Fruit fly (Drosophila melanogaster) whole organism, embryonic: ENCODE data around the gene CCKLR-17D1.

Source experiments
- Antp ChIP-seq: fragments of 200-800 bp; sonication (Bioruptor generic); optimal IDR thresholded peaks from 3 replicates; lab custom pipeline; 2016; ENCODE audit warnings: missing biosample characterization, missing genetic modification characterization
- Bgb ChIP-seq: fragments of 200-800 bp; sonication (Bioruptor generic); IDR thresholded peaks from 2 replicates; pipeline ENCODE4 v1.3.6; 2022; ENCODE audit warnings: missing biosample characterization, missing genetic modification characterization; ENCODE audit not compliant: partially characterized antibody
- Bteb2 ChIP-seq: fragments of 200-800 bp; sonication (Bioruptor generic); optimal IDR thresholded peaks from 2 replicates; lab custom pipeline; 2016; ENCODE audit warnings: missing biosample characterization, missing genetic modification characterization
- CG11560 ChIP-seq: fragments of 200-800 bp; sonication (Bioruptor generic); IDR thresholded peaks from 3 replicates; pipeline ENCODE4 v1.3.6; 2022; ENCODE audit warnings: missing biosample characterization, missing genetic modification characterization
- CG12071 ChIP-seq: fragments of 200-800 bp; sonication (Bioruptor generic); optimal IDR thresholded peaks from 3 replicates; lab custom pipeline; 2018; ENCODE audit warnings: missing biosample characterization, mild to moderate bottlenecking, missing genetic modification characterization
- CG13424 ChIP-seq: fragments of 200-800 bp; sonication (Bioruptor generic); optimal IDR thresholded peaks from 2 replicates; lab custom pipeline; 2019; ENCODE audit warnings: missing biosample characterization, mild to moderate bottlenecking, missing genetic modification characterization, moderate library complexity
- CG14441 ChIP-seq: fragments of 200-800 bp; sonication (Bioruptor generic); IDR thresholded peaks from 2 replicates; pipeline ENCODE4 v1.3.6; 2022; ENCODE audit warnings: missing biosample characterization, missing genetic modification characterization
- CG1602 ChIP-seq: fragments of 200-800 bp; sonication (Bioruptor generic); optimal IDR thresholded peaks from 3 replicates; lab custom pipeline; 2016; ENCODE audit warnings: missing biosample characterization, missing genetic modification characterization
- CG17186 ChIP-seq: fragments of 200-800 bp; sonication (Bioruptor generic); optimal IDR thresholded peaks from 3 replicates; lab custom pipeline; 2017; ENCODE audit warnings: missing biosample characterization, missing genetic modification reagents, missing genetic modification characterization
- CG17568 ChIP-seq: fragments of 200-800 bp; sonication (Bioruptor generic); optimal IDR thresholded peaks from 2 replicates; lab custom pipeline; 2018; ENCODE audit warnings: missing biosample characterization, mild to moderate bottlenecking, missing genetic modification characterization, moderate library complexity
- CG2116 ChIP-seq: fragments of 200-800 bp; sonication (Bioruptor generic); optimal IDR thresholded peaks from 3 replicates; lab custom pipeline; 2018; ENCODE audit warnings: missing biosample characterization, mild to moderate bottlenecking, missing genetic modification characterization
- CG33557 ChIP-seq: fragments of 200-800 bp; sonication (Bioruptor generic); optimal IDR thresholded peaks from 2 replicates; lab custom pipeline; 2019; ENCODE audit warnings: missing biosample characterization, mild to moderate bottlenecking, missing genetic modification characterization, moderate library complexity
- CG4617 ChIP-seq: fragments of 200-800 bp; sonication (Bioruptor generic); optimal IDR thresholded peaks from 3 replicates; lab custom pipeline; 2016; ENCODE audit warnings: missing biosample characterization, missing genetic modification characterization, borderline replicate concordance
- CG4707 ChIP-seq: fragments of 200-800 bp; sonication (Bioruptor generic); optimal IDR thresholded peaks from 2 replicates; lab custom pipeline; 2018; ENCODE audit warnings: missing biosample characterization, mild to moderate bottlenecking, missing genetic modification characterization, moderate library complexity
- CG8281 ChIP-seq: fragments of 200-800 bp; sonication (Bioruptor generic); optimal IDR thresholded peaks from 2 replicates; lab custom pipeline; 2018; ENCODE audit warnings: missing biosample characterization, mild to moderate bottlenecking, missing genetic modification characterization, moderate library complexity
- CG9437 ChIP-seq: fragments of 200-800 bp; sonication (Bioruptor generic); optimal IDR thresholded peaks from 2 replicates; lab custom pipeline; 2018; ENCODE audit warnings: missing biosample characterization, mild to moderate bottlenecking, missing genetic modification characterization
- CG9609 ChIP-seq: fragments of 200-800 bp; sonication (Bioruptor generic); optimal IDR thresholded peaks from 3 replicates; lab custom pipeline; 2016; ENCODE audit warnings: missing biosample characterization, missing genetic modification characterization
- D ChIP-seq, 2 experiments: fragments of 200-800 bp in 1 of 2; fragments of >200 bp in 1 of 2; sonication (Bioruptor generic) in 1 of 2; optimal IDR thresholded peaks; 2 replicates in 1 of 2; 3 replicates in 1 of 2; lab custom pipeline; 2017; ENCODE audit warnings: mild to moderate bottlenecking in 1 of 2, missing biosample characterization in 1 of 2, missing genetic modification characterization in 1 of 2, missing genetic modification reagents in 1 of 2
- Dek ChIP-seq: fragments of 200-800 bp; sonication (Bioruptor generic); optimal IDR thresholded peaks from 3 replicates; lab custom pipeline; 2019; ENCODE audit warnings: missing biosample characterization, mild to moderate bottlenecking, missing genetic modification characterization, moderate library complexity
- Dfd ChIP-seq, 2 experiments: fragments of >200 bp; optimal IDR thresholded peaks; 2 replicates each; lab custom pipeline; 2017; ENCODE audit warnings: missing biosample characterization in 2 of 2, missing genetic modification characterization in 2 of 2
- Hand ChIP-seq: fragments of 200-800 bp; sonication (Bioruptor generic); optimal IDR thresholded peaks from 2 replicates; lab custom pipeline; 2017; ENCODE audit warnings: mild to moderate bottlenecking, missing biosample characterization, missing genetic modification reagents, missing genetic modification characterization
- Hey ChIP-seq: fragments of 200-800 bp; sonication (Bioruptor generic); optimal IDR thresholded peaks from 3 replicates; lab custom pipeline; 2018; ENCODE audit warnings: missing biosample characterization, mild to moderate bottlenecking, missing genetic modification characterization
- Hmr ChIP-seq: fragments of 200-800 bp; sonication (Bioruptor generic); optimal IDR thresholded peaks from 3 replicates; lab custom pipeline; 2017; ENCODE audit warnings: mild to moderate bottlenecking, missing biosample characterization, missing genetic modification reagents, missing genetic modification characterization
- Lhr ChIP-seq: fragments of 200-800 bp; sonication (Bioruptor generic); optimal IDR thresholded peaks from 3 replicates; lab custom pipeline; 2017; ENCODE audit warnings: mild to moderate bottlenecking, missing biosample characterization, missing genetic modification reagents, missing genetic modification characterization
- Oaz ChIP-seq: fragments of 200-800 bp; sonication (Bioruptor generic); IDR thresholded peaks from 2 replicates; pipeline ENCODE4 v1.3.6; 2022; ENCODE audit warnings: missing biosample characterization, missing genetic modification characterization
- Xrp1 ChIP-seq: fragments of 200-800 bp; sonication (Bioruptor generic); IDR thresholded peaks from 2 replicates; pipeline ENCODE4 v1.3.6; 2022; ENCODE audit warnings: missing biosample characterization, missing genetic modification characterization
- ab ChIP-seq: fragments of 200-800 bp; sonication (Bioruptor generic); optimal IDR thresholded peaks from 2 replicates; lab custom pipeline; 2016; ENCODE audit warnings: missing biosample characterization, missing genetic modification characterization
- ap ChIP-seq: fragments of 200-800 bp; sonication (Bioruptor generic); IDR thresholded peaks from 2 replicates; pipeline ENCODE4 v1.3.6; 2022; ENCODE audit warnings: missing biosample characterization, missing genetic modification characterization
- bbx ChIP-seq: fragments of 200-800 bp; sonication (Bioruptor generic); IDR thresholded peaks from 2 replicates; pipeline ENCODE4 v1.3.6; 2022; ENCODE audit warnings: missing biosample characterization, missing genetic modification characterization; ENCODE audit not compliant: partially characterized antibody
- bcd ChIP-seq: fragments of 200-800 bp; sonication (Bioruptor generic); optimal IDR thresholded peaks from 2 replicates; lab custom pipeline; 2017; ENCODE audit warnings: missing biosample characterization, mild to moderate bottlenecking, missing genetic modification characterization
- cato ChIP-seq: fragments of 200-800 bp; sonication (Bioruptor generic); optimal IDR thresholded peaks from 2 replicates; lab custom pipeline; 2016; ENCODE audit warnings: missing biosample characterization, missing genetic modification characterization, borderline replicate concordance
- cg ChIP-seq: fragments of 200-800 bp; sonication (Bioruptor generic); optimal IDR thresholded peaks from 3 replicates; lab custom pipeline; 2019; ENCODE audit warnings: missing biosample characterization, mild to moderate bottlenecking, missing genetic modification characterization, moderate library complexity
- cwo ChIP-seq: fragments of 200-800 bp; sonication (Bioruptor generic); optimal IDR thresholded peaks from 3 replicates; lab custom pipeline; 2017; ENCODE audit warnings: missing biosample characterization, missing genetic modification characterization, mild to moderate bottlenecking, moderate library complexity, missing genetic modification reagents
- fu2 ChIP-seq: fragments of 200-800 bp; sonication (Bioruptor generic); optimal IDR thresholded peaks from 2 replicates; lab custom pipeline; 2016; ENCODE audit warnings: missing biosample characterization, missing genetic modification characterization
- grau ChIP-seq: fragments of 200-800 bp; optimal IDR thresholded peaks from 3 replicates; lab custom pipeline; 2019; ENCODE audit warnings: missing biosample characterization, mild to moderate bottlenecking, missing genetic modification characterization, moderate library complexity
- h ChIP-seq: fragments of >200 bp; optimal IDR thresholded peaks from 2 replicates; lab custom pipeline; 2017
- ham ChIP-seq: fragments of 200-800 bp; sonication (Bioruptor generic); IDR thresholded peaks from 2 replicates; pipeline ENCODE4 v1.3.6; 2022; ENCODE audit warnings: missing biosample characterization, missing genetic modification characterization
- hth ChIP-seq: fragments of >200 bp; optimal IDR thresholded peaks from 2 replicates; lab custom pipeline; 2017; ENCODE audit warnings: inconsistent platforms
- mam ChIP-seq: fragments of 200-800 bp; sonication (Bioruptor generic); optimal IDR thresholded peaks from 3 replicates; lab custom pipeline; 2016; ENCODE audit warnings: missing biosample characterization, missing genetic modification characterization
- nerfin-1 ChIP-seq: fragments of 200-800 bp; sonication (Bioruptor generic); optimal IDR thresholded peaks from 3 replicates; lab custom pipeline; 2019; ENCODE audit warnings: missing biosample characterization, mild to moderate bottlenecking, missing genetic modification characterization, moderate library complexity
- p53 ChIP-seq: fragments of 200-800 bp; sonication (Bioruptor generic); optimal IDR thresholded peaks from 2 replicates; lab custom pipeline; 2016; ENCODE audit warnings: missing biosample characterization, missing genetic modification characterization
- pb ChIP-seq: fragments of 200-800 bp; sonication (Bioruptor generic); optimal IDR thresholded peaks from 3 replicates; lab custom pipeline; 2016; ENCODE audit warnings: missing biosample characterization, missing genetic modification characterization
- phol ChIP-seq: fragments of 200-800 bp; sonication (Bioruptor generic); optimal IDR thresholded peaks from 3 replicates; lab custom pipeline; 2018; ENCODE audit warnings: missing biosample characterization, mild to moderate bottlenecking, missing genetic modification characterization, moderate library complexity
- ranshi ChIP-seq: fragments of 200-800 bp; sonication (Bioruptor generic); IDR thresholded peaks from 2 replicates; pipeline ENCODE4 v1.3.6; 2022; ENCODE audit warnings: missing biosample characterization, missing genetic modification characterization
- shn ChIP-seq: fragments of 200-800 bp; sonication (Bioruptor generic); optimal IDR thresholded peaks from 3 replicates; lab custom pipeline; 2016; ENCODE audit warnings: missing biosample characterization, missing genetic modification characterization
- sim ChIP-seq: fragments of 200-800 bp; sonication (Bioruptor generic); IDR thresholded peaks from 2 replicates; pipeline ENCODE4 v1.3.6; 2022; ENCODE audit warnings: missing biosample characterization, missing genetic modification characterization
- sr ChIP-seq: fragments of 200-800 bp; sonication (Bioruptor generic); IDR thresholded peaks from 3 replicates; pipeline ENCODE4 v1.3.6; 2022; ENCODE audit warnings: missing biosample characterization, missing genetic modification characterization
- sug ChIP-seq: fragments of 200-800 bp; optimal IDR thresholded peaks from 2 replicates; lab custom pipeline; 2019; ENCODE audit warnings: missing biosample characterization, mild to moderate bottlenecking, missing genetic modification characterization, moderate library complexity
- tll ChIP-seq, 2 experiments: fragments of 200-800 bp in 1 of 2; fragments of >200 bp in 1 of 2; sonication (Bioruptor generic) in 1 of 2; optimal IDR thresholded peaks; 2 replicates each; lab custom pipeline; 2017 to 2019; ENCODE audit warnings: missing biosample characterization in 2 of 2, missing genetic modification characterization in 2 of 2, mild to moderate bottlenecking in 1 of 2, moderate library complexity in 1 of 2
- twi ChIP-seq: fragments of 200-800 bp; optimal IDR thresholded peaks from 2 replicates; lab custom pipeline; 2019; ENCODE audit warnings: missing biosample characterization, mild to moderate bottlenecking, missing genetic modification characterization, moderate library complexity
- tx ChIP-seq: fragments of 200-800 bp; sonication (Bioruptor generic); optimal IDR thresholded peaks from 2 replicates; lab custom pipeline; 2016; ENCODE audit warnings: missing biosample characterization, missing genetic modification characterization

Gene CCKLR-17D1

dm6 chrX:18657502-18657947 is 68.8 kb downstream of the CCKLR-17D1 start, which contains the start of gene fu (continued):
- TF ChIP-seq h (lab: Kevin White, UChicago) (no peak), CG8281 (tag; lab: Kevin White, UChicago) (no peak), CG4617 (GFP tag; lab: Kevin White, UChicago) (peak; percentile 7), ranshi (GFP tag; lab: Robert Waterston, UW) (no peak), CG4707 (GFP tag; lab: Kevin White, UChicago) (no peak), sr (no peak), Antp (GFP tag; lab: Kevin White, UChicago) (no peak), CG13424 (tag; lab: Kevin White, UChicago) (peak; percentile 47), hth (lab: Kevin White, UChicago) (no peak), Xrp1 (GFP tag; lab: Robert Waterston, UW) (no peak), Bgb (GFP tag; lab: Robert Waterston, UW) (no peak), Hey (no peak), phol (peak; percentile 20), cato (no peak), CG17568 (GFP tag; lab: Kevin White, UChicago) (no peak), cwo (GFP tag; lab: Kevin White, UChicago) (no peak), shn (no peak), Hmr (GFP tag; lab: Kevin White, UChicago) (peak; percentile 55), CG9437 (GFP tag; lab: Kevin White, UChicago) (no peak), Hand (GFP tag; lab: Kevin White, UChicago) (no peak), sim (GFP tag; lab: Robert Waterston, UW) (no peak), CG9609 (no peak), CG12071 (GFP tag; lab: Kevin White, UChicago) (no peak), ab (GFP tag; lab: Kevin White, UChicago) (no peak), bbx (no peak), D (optimal IDR thresholded peaks at IDR 0.05; lab: Kevin White, UChicago) (no peak), D (GFP tag; optimal IDR thresholded peaks at IDR 0.05; lab: Kevin White, UChicago) (no peak), nerfin-1 (tag; lab: Kevin White, UChicago) (no peak), CG1602 (no peak), CG2116 (peak; percentile 39), Dfd (GFP tag; optimal IDR thresholded peaks at IDR 0.05; lab: Kevin White, UChicago) (no peak), CG14441 (GFP tag; lab: Robert Waterston, UW) (no peak), mam (GFP tag; lab: Kevin White, UChicago) (peak; percentile 21), Oaz (GFP tag; lab: Robert Waterston, UW) (no peak), CG17186 (GFP tag; lab: Kevin White, UChicago) (no peak), tll (GFP tag; optimal IDR thresholded peaks at IDR 0.05; lab: Kevin White, UChicago) (peak in 1 of 2 experiments; percentile 39), grau (tag; lab: Kevin White, UChicago) (peak; percentile 45), p53 (GFP tag; lab: Kevin White, UChicago) (no peak), CG33557 (no peak), Dek (tag; lab: Kevin White, UChicago) (peak; percentile 14), fu2 (GFP tag; lab: Kevin White, UChicago) (no peak), twi (tag; lab: Kevin White, UChicago) (no peak), ap (GFP tag; lab: Robert Waterston, UW) (no peak), tx (GFP tag; lab: Kevin White, UChicago) (no peak), ham (no peak), pb (GFP tag; lab: Kevin White, UChicago) (no peak), Bteb2 (GFP tag; lab: Kevin White, UChicago) (no peak), Lhr (GFP tag; lab: Kevin White, UChicago) (no peak), CG11560 (no peak), cg (no peak), sug (tag; lab: Kevin White, UChicago) (peak; percentile 29), bcd (GFP tag; lab: Kevin White, UChicago) (no peak)
